Worm (Caenorhabditis elegans) whole organism, L1 larva: ENCODE measurements around the gene C35A5.10.

ENCODE experiments used
- C04F5.9 ChIP-seq: sonication (generic microtip); optimal IDR thresholded peaks from 2 replicates; lab custom pipeline; 2016; ENCODE audit warnings: missing genetic modification characterization, missing compliant biosample characterization
- C16A3.4 ChIP-seq: fragments of 150-350 bp; optimal IDR thresholded peaks from 2 replicates; lab custom pipeline; 2014; ENCODE audit warnings: missing biosample characterization, missing genetic modification characterization
- C34B4.2 ChIP-seq: sonication (generic microtip); optimal IDR thresholded peaks from 2 replicates; lab custom pipeline; 2017; ENCODE audit warnings: mild to moderate bottlenecking, missing genetic modification characterization, missing compliant biosample characterization
- F16B12.6 ChIP-seq: fragments of 150-350 bp; optimal IDR thresholded peaks from 2 replicates; lab custom pipeline; 2014; ENCODE audit warnings: missing biosample characterization, missing genetic modification characterization
- Y116A8C.19 ChIP-seq: sonication (generic microtip); optimal IDR thresholded peaks from 2 replicates; lab custom pipeline; 2016; ENCODE audit warnings: missing compliant biosample characterization, missing genetic modification characterization, borderline replicate concordance
- aha-1 ChIP-seq: fragments of 150-350 bp; optimal IDR thresholded peaks from 2 replicates; lab custom pipeline; 2014; ENCODE audit warnings: missing biosample characterization, missing genetic modification characterization
- alr-1 ChIP-seq: fragments of 200-800 bp; sonication (Bioruptor generic); optimal IDR thresholded peaks from 2 replicates; lab custom pipeline; 2018; ENCODE audit warnings: borderline replicate concordance, mild to moderate bottlenecking, missing genetic modification characterization, missing compliant biosample characterization
- aly-2 ChIP-seq: fragments of 150-350 bp; optimal IDR thresholded peaks from 2 replicates; lab custom pipeline; 2014; ENCODE audit warnings: missing biosample characterization, missing genetic modification characterization
- ama-1 ChIP-seq: fragments of 150-350 bp; optimal IDR thresholded peaks from 2 replicates; lab custom pipeline; 2014
- blmp-1 ChIP-seq: fragments of 150-350 bp; optimal IDR thresholded peaks from 2 replicates; lab custom pipeline; 2014; ENCODE audit warnings: missing biosample characterization, missing genetic modification characterization
- ceh-63 ChIP-seq: fragments of 200-800 bp; sonication (Bioruptor generic); optimal IDR thresholded peaks from 2 replicates; lab custom pipeline; 2018; ENCODE audit warnings: mild to moderate bottlenecking, missing genetic modification characterization, missing compliant biosample characterization
- ceh-8 ChIP-seq: fragments of 200-800 bp; sonication (Bioruptor generic); optimal IDR thresholded peaks from 2 replicates; lab custom pipeline; 2018; ENCODE audit warnings: mild to moderate bottlenecking, missing genetic modification characterization, moderate library complexity, missing compliant biosample characterization
- ceh-82 ChIP-seq, 3 experiments: fragments of 150-350 bp in 1 of 3; sonication (generic microtip) in 2 of 3; optimal IDR thresholded peaks; 2 replicates each; lab custom pipeline; 2014 to 2017; ENCODE audit warnings: missing biosample characterization in 3 of 3, missing genetic modification characterization in 3 of 3
- ceh-88 ChIP-seq: fragments of 200-800 bp; sonication (Bioruptor generic); IDR thresholded peaks from 2 replicates; pipeline ENCODE4 v1.3.6; 2022; ENCODE audit warnings: missing genetic modification characterization, missing compliant biosample characterization
- ceh-90 ChIP-seq: sonication (generic microtip); optimal IDR thresholded peaks from 2 replicates; lab custom pipeline; 2016; ENCODE audit warnings: missing genetic modification characterization, missing compliant biosample characterization
- dsc-1 ChIP-seq: sonication (generic microtip); optimal IDR thresholded peaks from 2 replicates; lab custom pipeline; 2016; ENCODE audit warnings: mild to moderate bottlenecking, missing genetic modification characterization, missing compliant biosample characterization
- egl-13 ChIP-seq: sonication (generic microtip); optimal IDR thresholded peaks from 2 replicates; lab custom pipeline; 2016; ENCODE audit warnings: missing genotype, missing genetic modification reagents, missing genetic modification characterization, missing compliant biosample characterization
- egl-27 ChIP-seq, 2 experiments: fragments of 150-350 bp in 1 of 2; sonication (generic microtip); optimal IDR thresholded peaks; 3 replicates each; lab custom pipeline; 2017 to 2018; ENCODE audit warnings: missing biosample characterization in 2 of 2, missing genetic modification characterization in 2 of 2, missing genetic modification reagents in 2 of 2
- elt-2 ChIP-seq: sonication (generic microtip); optimal IDR thresholded peaks from 2 replicates; lab custom pipeline; 2016; ENCODE audit warnings: missing genetic modification characterization, mild to moderate bottlenecking, inconsistent platforms, missing compliant biosample characterization, missing genetic modification reagents
- ets-5 ChIP-seq: fragments of 200-800 bp; sonication (Bioruptor generic); IDR thresholded peaks from 2 replicates; pipeline ENCODE4 v1.3.6; 2022; ENCODE audit warnings: missing genetic modification characterization, missing compliant biosample characterization
- fkh-10 ChIP-seq: sonication (generic microtip); optimal IDR thresholded peaks from 2 replicates; lab custom pipeline; 2017; ENCODE audit warnings: missing biosample characterization, missing genetic modification reagents, missing genetic modification characterization
- fkh-4 ChIP-seq: sonication (generic microtip); optimal IDR thresholded peaks from 2 replicates; lab custom pipeline; 2016; ENCODE audit warnings: missing compliant biosample characterization, missing genetic modification characterization, borderline replicate concordance
- hlh-4 ChIP-seq: sonication (generic microtip); optimal IDR thresholded peaks from 2 replicates; lab custom pipeline; 2016; ENCODE audit warnings: mild to moderate bottlenecking, missing genetic modification characterization, missing compliant biosample characterization
- irx-1 ChIP-seq: sonication (generic microtip); optimal IDR thresholded peaks from 2 replicates; lab custom pipeline; 2016; ENCODE audit warnings: missing genetic modification characterization, missing compliant biosample characterization
- lin-13 ChIP-seq: fragments of 150-350 bp; optimal IDR thresholded peaks from 2 replicates; lab custom pipeline; 2014; ENCODE audit warnings: missing biosample characterization, missing genetic modification reagents, missing genetic modification characterization
- lin-14 ChIP-seq: fragments of 200-800 bp; sonication (Bioruptor generic); optimal IDR thresholded peaks from 2 replicates; lab custom pipeline; 2018; ENCODE audit warnings: mild to moderate bottlenecking, missing genetic modification characterization, moderate library complexity, missing compliant biosample characterization
- lin-15B ChIP-seq: fragments of 150-350 bp; sonication (generic microtip); optimal IDR thresholded peaks from 3 replicates; lab custom pipeline; 2014; ENCODE audit warnings: missing biosample characterization, missing genetic modification characterization
- lin-35 ChIP-seq, 2 experiments: fragments of 150-350 bp; optimal IDR thresholded peaks; 2 replicates each; lab custom pipeline; 2014; ENCODE audit warnings: missing biosample characterization in 2 of 2, missing genetic modification characterization in 2 of 2, missing genetic modification reagents in 2 of 2
- lin-39 ChIP-seq: fragments of 150-350 bp; optimal IDR thresholded peaks from 2 replicates; lab custom pipeline; 2014; ENCODE audit warnings: missing biosample characterization, missing genetic modification reagents, missing genetic modification characterization
- mab-9 ChIP-seq: fragments of 200-800 bp; sonication (Bioruptor generic); IDR thresholded peaks from 2 replicates; pipeline ENCODE4 v1.3.6; 2022; ENCODE audit warnings: missing genetic modification reagents, missing genetic modification characterization, missing compliant biosample characterization
- mdl-1 ChIP-seq, 2 experiments: fragments of 150-350 bp; optimal IDR thresholded peaks; 2 replicates each; lab custom pipeline; 2014 to 2017; ENCODE audit warnings: missing biosample characterization in 2 of 2, missing genetic modification characterization in 2 of 2, inconsistent platforms in 1 of 2
- mef-2 ChIP-seq: fragments of 150-350 bp; optimal IDR thresholded peaks from 2 replicates; lab custom pipeline; 2014; ENCODE audit warnings: missing biosample characterization, missing genetic modification characterization
- nhr-12 ChIP-seq: sonication (generic microtip); optimal IDR thresholded peaks from 2 replicates; lab custom pipeline; 2017; ENCODE audit warnings: missing biosample characterization, missing genetic modification characterization
- nhr-20 ChIP-seq: sonication (generic microtip); optimal IDR thresholded peaks from 2 replicates; lab custom pipeline; 2016; ENCODE audit warnings: mild to moderate bottlenecking, missing genetic modification characterization, missing compliant biosample characterization
- nhr-237 ChIP-seq: fragments of 150-350 bp; optimal IDR thresholded peaks from 2 replicates; lab custom pipeline; 2014; ENCODE audit warnings: missing biosample characterization, missing genetic modification characterization
- nhr-47 ChIP-seq: sonication (generic microtip); optimal IDR thresholded peaks from 2 replicates; lab custom pipeline; 2016; ENCODE audit warnings: mild to moderate bottlenecking, missing genetic modification characterization, moderate library complexity, missing compliant biosample characterization
- nhr-71 ChIP-seq: sonication (generic microtip); optimal IDR thresholded peaks from 2 replicates; lab custom pipeline; 2016; ENCODE audit warnings: mild to moderate bottlenecking, missing genetic modification characterization, moderate library complexity, missing compliant biosample characterization
- nhr-84 ChIP-seq: sonication (generic microtip); optimal IDR thresholded peaks from 2 replicates; lab custom pipeline; 2017; ENCODE audit warnings: missing biosample characterization, missing genetic modification characterization
- nhr-85 ChIP-seq: sonication (generic microtip); peaks from one replicate; lab custom pipeline; 2016; ENCODE audit warnings: missing genetic modification characterization, inconsistent platforms, missing compliant biosample characterization
- nhr-90 ChIP-seq: sonication (generic microtip); optimal IDR thresholded peaks from 2 replicates; lab custom pipeline; 2016; ENCODE audit warnings: mild to moderate bottlenecking, missing genetic modification characterization, missing compliant biosample characterization; ENCODE audit not compliant: poor library complexity
- pag-3 ChIP-seq: sonication (generic microtip); optimal IDR thresholded peaks from 2 replicates; lab custom pipeline; 2017; ENCODE audit warnings: missing genetic modification characterization, mild to moderate bottlenecking, missing compliant biosample characterization, antibody characterized with exemption, borderline replicate concordance; ENCODE audit not compliant: insufficient read depth
- pqm-1 ChIP-seq: sonication (generic microtip); optimal IDR thresholded peaks from 3 replicates; lab custom pipeline; 2017; ENCODE audit warnings: missing biosample characterization, missing genetic modification characterization
- skn-1 ChIP-seq: fragments of 150-350 bp; optimal IDR thresholded peaks from 2 replicates; lab custom pipeline; 2014; ENCODE audit warnings: missing biosample characterization, missing genetic modification characterization
- snpc-4 ChIP-seq: fragments of 150-350 bp; optimal IDR thresholded peaks from 2 replicates; lab custom pipeline; 2014; ENCODE audit warnings: missing biosample characterization, missing genetic modification characterization
- snu-23 ChIP-seq: sonication (generic microtip); optimal IDR thresholded peaks from 2 replicates; lab custom pipeline; 2016; ENCODE audit warnings: missing genetic modification characterization, missing compliant biosample characterization
- sox-4 ChIP-seq: sonication (generic microtip); optimal IDR thresholded peaks from 2 replicates; lab custom pipeline; 2016; ENCODE audit warnings: missing genetic modification characterization, missing compliant biosample characterization
- sptf-1 ChIP-seq: fragments of 150-350 bp; optimal IDR thresholded peaks from 2 replicates; lab custom pipeline; 2014; ENCODE audit warnings: missing biosample characterization, missing genetic modification characterization
- sup-37 ChIP-seq: fragments of 200-800 bp; sonication (Bioruptor generic); optimal IDR thresholded peaks from 2 replicates; lab custom pipeline; 2018; ENCODE audit warnings: mild to moderate bottlenecking, missing genetic modification characterization, missing compliant biosample characterization
- swsn-7 ChIP-seq: sonication (generic microtip); optimal IDR thresholded peaks from 2 replicates; lab custom pipeline; 2016; ENCODE audit warnings: missing genetic modification characterization, missing compliant biosample characterization
- unc-86 ChIP-seq: sonication (generic microtip); optimal IDR thresholded peaks from 2 replicates; lab custom pipeline; 2016; ENCODE audit warnings: missing genetic modification characterization, missing compliant biosample characterization
- unc-98 ChIP-seq: fragments of 200-800 bp; sonication (Bioruptor generic); IDR thresholded peaks from 2 replicates; pipeline ENCODE4 v1.3.6; 2022; ENCODE audit warnings: missing genetic modification characterization, missing compliant biosample characterization
- zag-1 ChIP-seq: fragments of 150-350 bp; optimal IDR thresholded peaks from 2 replicates; lab custom pipeline; 2014; ENCODE audit warnings: missing biosample characterization, missing genetic modification characterization
- ztf-11 ChIP-seq, 2 experiments: sonication (generic microtip); optimal IDR thresholded peaks; 2 replicates each; lab custom pipeline; 2016 to 2017; ENCODE audit warnings: missing genetic modification characterization in 2 of 2, missing biosample characterization in 1 of 2, missing compliant biosample characterization in 1 of 2

Gene C35A5.10

ce11 chrV:10536095-10536691 lies 32.2 kb downstream of the C35A5.10 start, which contains the start of gene ppm-1.A (continued):
- TF ChIP-seq lin-15B (tag; lab: Kevin White, UChicago) (no peak), nhr-20 (tag; lab: Kevin White, UChicago) (peak; percentile 70), alr-1 (tag; lab: Kevin White, UChicago) (no peak), F16B12.6 (tag; lab: Kevin White, UChicago) (no peak), Y116A8C.19 (tag; lab: Kevin White, UChicago) (no peak), dsc-1 (no peak), aly-2 (tag; lab: Kevin White, UChicago) (no peak), mef-2 (tag; lab: Kevin White, UChicago) (no peak), lin-14 (peak; percentile 54), snu-23 (GFP tag; lab: Kevin White, UChicago) (peak; percentile 45), zag-1 (tag; lab: Kevin White, UChicago) (no peak), ama-1 (lab: Kevin White, UChicago) (peak; percentile 28), aha-1 (tag; lab: Kevin White, UChicago) (no peak), blmp-1 (tag; lab: Kevin White, UChicago) (peak; percentile 73), nhr-90 (no peak), nhr-12 (tag; lab: Kevin White, UChicago) (no peak), C16A3.4 (tag; lab: Kevin White, UChicago) (no peak), swsn-7 (tag; lab: Kevin White, UChicago) (no peak), C04F5.9 (tag; lab: Kevin White, UChicago) (no peak), hlh-4 (tag; lab: Kevin White, UChicago) (no peak), mab-9 (GFP tag; lab: Robert Waterston, UW) (no peak), egl-27 (tag; optimal IDR thresholded peaks at IDR 0.05; lab: Kevin White, UChicago) (no peak), nhr-237 (tag; lab: Kevin White, UChicago) (no peak), fkh-10 (no peak), pqm-1 (tag; lab: Kevin White, UChicago) (no peak), nhr-47 (tag; lab: Kevin White, UChicago) (no peak), sup-37 (GFP tag; lab: Kevin White, UChicago) (no peak), unc-86 (no peak), ceh-8 (GFP tag; lab: Kevin White, UChicago) (no peak), lin-39 (no peak), ceh-90 (tag; lab: Kevin White, UChicago) (no peak), lin-35 (GFP tag; optimal IDR thresholded peaks at IDR 0.05; lab: Kevin White, UChicago) (peak in 1 of 2 experiments; percentile 44), lin-13 (no peak), unc-98 (no peak), fkh-4 (no peak), ceh-63 (GFP tag; lab: Kevin White, UChicago) (no peak), elt-2 (tag; lab: Kevin White, UChicago) (no peak), skn-1 (tag; lab: Kevin White, UChicago) (peak; percentile 8), mdl-1 (tag; optimal IDR thresholded peaks at IDR 0.05; lab: Kevin White, UChicago) (peak in 1 of 2 experiments; percentile 22), ztf-11 (tag; optimal IDR thresholded peaks at IDR 0.05; lab: Kevin White, UChicago) (no peak), sox-4 (tag; lab: Kevin White, UChicago) (no peak), ets-5 (GFP tag; lab: Robert Waterston, UW) (no peak), irx-1 (tag; lab: Kevin White, UChicago) (no peak), ceh-82 (tag; optimal IDR thresholded peaks at IDR 0.05; lab: Kevin White, UChicago) (no peak), C34B4.2 (tag; lab: Kevin White, UChicago) (no peak), nhr-71 (tag; lab: Kevin White, UChicago) (peak; percentile 57), nhr-84 (tag; lab: Kevin White, UChicago) (no peak), snpc-4 (tag; lab: Kevin White, UChicago) (no peak), pag-3 (tag; lab: Kevin White, UChicago) (no peak), nhr-85 (tag; lab: Kevin White, UChicago) (peak; percentile 60), egl-13 (no peak), ceh-88 (GFP tag; lab: Robert Waterston, UW) (no peak), sptf-1 (tag; lab: Kevin White, UChicago) (no peak)
